Fruit fly (Drosophila melanogaster) whole organism, pupa: ENCODE data around the gene CCHa2.

ENCODE experiments used
- CG4496 ChIP-seq: fragments of 200-800 bp; sonication (Bioruptor generic); IDR thresholded peaks from 3 replicates; pipeline ENCODE4 v1.3.6; 2022; ENCODE audit warnings: missing biosample characterization, missing genetic modification characterization
- EcR ChIP-seq: fragments of 200-800 bp; sonication (Bioruptor generic); optimal IDR thresholded peaks from 3 replicates; lab custom pipeline; 2019; ENCODE audit warnings: missing biosample characterization, missing genetic modification characterization, mild to moderate bottlenecking, moderate library complexity, missing genetic modification reagents

dm6 chr3R:13390490-13390889 lies 4.5 kb downstream of the CCHa2 start:
- TF ChIP-seq CG4496 (GFP tag; lab: Robert Waterston, UW) (no peak), EcR (GFP tag; lab: Kevin White, UChicago) (no peak)
